Fruit fly (Drosophila melanogaster) whole organism, embryonic: ENCODE data around the gene Srrm234.
A peak's percentile ranks its signal among the peaks of the same experiment; 100 is the strongest.

Experiments used
- Aef1 ChIP-seq: fragments of 200-800 bp; sonication (Bioruptor generic); IDR thresholded peaks from 3 replicates; pipeline ENCODE4 v1.3.6; 2022; ENCODE audit warnings: missing biosample characterization, missing genetic modification characterization
- BEAF-32 ChIP-seq: fragments of 200-800 bp; sonication (Bioruptor generic); optimal IDR thresholded peaks from 3 replicates; lab custom pipeline; 2017; ENCODE audit warnings: missing biosample characterization, missing genetic modification characterization, mild to moderate bottlenecking, moderate library complexity, missing genetic modification reagents
- Bteb2 ChIP-seq: fragments of 200-800 bp; sonication (Bioruptor generic); optimal IDR thresholded peaks from 2 replicates; lab custom pipeline; 2016; ENCODE audit warnings: missing biosample characterization, missing genetic modification characterization
- CG10147 ChIP-seq: fragments of 200-800 bp; sonication (Bioruptor generic); optimal IDR thresholded peaks from 2 replicates; lab custom pipeline; 2019; ENCODE audit warnings: missing biosample characterization, mild to moderate bottlenecking, missing genetic modification characterization, moderate library complexity
- CG11247 ChIP-seq: fragments of 200-800 bp; sonication (Bioruptor generic); IDR thresholded peaks from 2 replicates; pipeline ENCODE4 v1.3.6; 2022; ENCODE audit warnings: missing biosample characterization, missing genetic modification characterization
- CG11695 ChIP-seq: fragments of 200-800 bp; sonication (Bioruptor generic); IDR thresholded peaks from 3 replicates; pipeline ENCODE4 v1.3.6; 2022; ENCODE audit warnings: missing biosample characterization, missing genetic modification characterization
- CG12659 ChIP-seq: fragments of 200-800 bp; sonication (Bioruptor generic); optimal IDR thresholded peaks from 3 replicates; lab custom pipeline; 2017; ENCODE audit warnings: mild to moderate bottlenecking, missing biosample characterization, missing genetic modification reagents, missing genetic modification characterization
- CG12769 ChIP-seq: fragments of 200-800 bp; sonication (Bioruptor generic); optimal IDR thresholded peaks from 2 replicates; lab custom pipeline; 2019; ENCODE audit warnings: missing biosample characterization, mild to moderate bottlenecking, missing genetic modification characterization, moderate library complexity
- CG13775 ChIP-seq: fragments of 200-800 bp; sonication (Bioruptor generic); optimal IDR thresholded peaks from 3 replicates; lab custom pipeline; 2017; ENCODE audit warnings: missing biosample characterization, mild to moderate bottlenecking, missing genetic modification characterization
- CG1529 ChIP-seq: fragments of 200-800 bp; sonication (Bioruptor generic); optimal IDR thresholded peaks from 3 replicates; lab custom pipeline; 2018; ENCODE audit warnings: missing biosample characterization, missing genetic modification characterization
- CG1647 ChIP-seq: fragments of 200-800 bp; sonication (Bioruptor generic); optimal IDR thresholded peaks from 3 replicates; lab custom pipeline; 2016; ENCODE audit warnings: missing biosample characterization, missing genetic modification characterization
- CG30403 ChIP-seq: fragments of 200-800 bp; sonication (Bioruptor generic); optimal IDR thresholded peaks from 3 replicates; lab custom pipeline; 2016; ENCODE audit warnings: missing biosample characterization, missing genetic modification characterization
- CG31388 ChIP-seq: fragments of 200-800 bp; sonication (Bioruptor generic); optimal IDR thresholded peaks from 2 replicates; lab custom pipeline; 2016; ENCODE audit warnings: missing biosample characterization, missing genetic modification characterization
- CG4617 ChIP-seq: fragments of 200-800 bp; sonication (Bioruptor generic); optimal IDR thresholded peaks from 3 replicates; lab custom pipeline; 2016; ENCODE audit warnings: missing biosample characterization, missing genetic modification characterization, borderline replicate concordance
- CG6854 ChIP-seq: fragments of 200-800 bp; sonication (Bioruptor generic); optimal IDR thresholded peaks from 3 replicates; lab custom pipeline; 2017; ENCODE audit warnings: missing biosample characterization, mild to moderate bottlenecking, missing genetic modification characterization
- CG9215 ChIP-seq: fragments of 200-800 bp; sonication (Bioruptor generic); IDR thresholded peaks from 2 replicates; pipeline ENCODE4 v1.3.6; 2022; ENCODE audit warnings: missing biosample characterization, missing genetic modification characterization
- Chrac-16 ChIP-seq: fragments of 200-800 bp; sonication (Bioruptor generic); optimal IDR thresholded peaks from 3 replicates; lab custom pipeline; 2016; ENCODE audit warnings: missing biosample characterization, missing genetic modification characterization
- CoRest ChIP-seq: fragments of 200-800 bp; sonication (Bioruptor generic); optimal IDR thresholded peaks from 3 replicates; lab custom pipeline; 2018; ENCODE audit warnings: missing biosample characterization, mild to moderate bottlenecking, missing genetic modification characterization, moderate library complexity
- CrebB ChIP-seq: fragments of 200-800 bp; sonication (Bioruptor generic); optimal IDR thresholded peaks from 3 replicates; lab custom pipeline; 2018; ENCODE audit warnings: missing biosample characterization, mild to moderate bottlenecking, missing genetic modification characterization
- D19A ChIP-seq: fragments of 200-800 bp; optimal IDR thresholded peaks from 3 replicates; lab custom pipeline; 2019; ENCODE audit warnings: missing biosample characterization, mild to moderate bottlenecking, missing genetic modification characterization, moderate library complexity
- Dad ChIP-seq: fragments of 200-800 bp; sonication (Bioruptor generic); optimal IDR thresholded peaks from 3 replicates; lab custom pipeline; 2016; ENCODE audit warnings: missing biosample characterization, missing genetic modification characterization
- Dip3 ChIP-seq: fragments of 200-800 bp; sonication (Bioruptor generic); optimal IDR thresholded peaks from 3 replicates; lab custom pipeline; 2016; ENCODE audit warnings: missing biosample characterization, missing genetic modification characterization
- Drgx ChIP-seq: fragments of 200-800 bp; sonication (Bioruptor generic); IDR thresholded peaks from 2 replicates; pipeline ENCODE4 v1.3.6; 2022; ENCODE audit warnings: missing biosample characterization, missing genetic modification characterization
- GATAe ChIP-seq: fragments of 200-800 bp; sonication (Bioruptor generic); conservative IDR thresholded peaks from 2 replicates; pipeline ENCODE4 v1.3.6; 2022; ENCODE audit warnings: missing biosample characterization, missing genetic modification characterization
- HHEX ChIP-seq: fragments of 200-800 bp; sonication (Bioruptor generic); optimal IDR thresholded peaks from 3 replicates; lab custom pipeline; 2017; ENCODE audit warnings: missing biosample characterization, mild to moderate bottlenecking, missing genetic modification characterization, missing genetic modification reagents
- HLHmδ ChIP-seq: fragments of 200-800 bp; sonication (Bioruptor generic); optimal IDR thresholded peaks from 2 replicates; lab custom pipeline; 2018; ENCODE audit warnings: missing biosample characterization, mild to moderate bottlenecking, missing genetic modification characterization, moderate library complexity
- Nf-YA ChIP-seq: fragments of 200-800 bp; sonication (Bioruptor generic); IDR thresholded peaks from 2 replicates; pipeline ENCODE4 v1.3.6; 2022; ENCODE audit warnings: missing biosample characterization, missing genetic modification characterization
- Nf-YB ChIP-seq: fragments of 200-800 bp; sonication (Bioruptor generic); optimal IDR thresholded peaks from 3 replicates; lab custom pipeline; 2019; ENCODE audit warnings: missing biosample characterization, mild to moderate bottlenecking, missing genetic modification characterization, moderate library complexity
- Pdp1 ChIP-seq, 2 experiments: fragments of 200-800 bp; sonication (Bioruptor generic); optimal IDR thresholded peaks; 3 replicates each; lab custom pipeline; 2016; ENCODE audit warnings: missing biosample characterization in 2 of 2, missing genetic modification characterization in 2 of 2, mild to moderate bottlenecking in 1 of 2, moderate library complexity in 1 of 2
- Vsx1 ChIP-seq: fragments of 200-800 bp; sonication (Bioruptor generic); optimal IDR thresholded peaks from 2 replicates; lab custom pipeline; 2017; ENCODE audit warnings: missing biosample characterization, mild to moderate bottlenecking, missing genetic modification characterization, missing genetic modification reagents
- Xbp1 ChIP-seq: fragments of 200-800 bp; sonication (Bioruptor generic); optimal IDR thresholded peaks from 3 replicates; lab custom pipeline; 2016; ENCODE audit warnings: missing biosample characterization, mild to moderate bottlenecking, missing genetic modification characterization
- ac ChIP-seq: fragments of 200-800 bp; sonication (Bioruptor generic); optimal IDR thresholded peaks from 3 replicates; lab custom pipeline; 2017; ENCODE audit warnings: missing biosample characterization, mild to moderate bottlenecking, missing genetic modification characterization
- ara ChIP-seq: fragments of 200-800 bp; sonication (Bioruptor generic); IDR thresholded peaks from 2 replicates; pipeline ENCODE4 v1.3.6; 2022; ENCODE audit warnings: missing biosample characterization, missing genetic modification characterization
- ash1 ChIP-seq: fragments of 200-800 bp; sonication (Bioruptor generic); optimal IDR thresholded peaks from 2 replicates; lab custom pipeline; 2018; ENCODE audit warnings: missing biosample characterization, mild to moderate bottlenecking, missing genetic modification characterization
- cato ChIP-seq: fragments of 200-800 bp; sonication (Bioruptor generic); optimal IDR thresholded peaks from 2 replicates; lab custom pipeline; 2016; ENCODE audit warnings: missing biosample characterization, missing genetic modification characterization, borderline replicate concordance
- chinmo ChIP-seq: fragments of 200-800 bp; sonication (Bioruptor generic); IDR thresholded peaks from 4 replicates; pipeline ENCODE4 v1.3.6; 2022; ENCODE audit warnings: missing biosample characterization, missing genetic modification characterization; ENCODE audit not compliant: partially characterized antibody
- da ChIP-seq: fragments of 200-800 bp; sonication (Bioruptor generic); optimal IDR thresholded peaks from 2 replicates; lab custom pipeline; 2016; ENCODE audit warnings: missing biosample characterization, missing genetic modification characterization
- dan ChIP-seq: fragments of 200-800 bp; sonication (Bioruptor generic); IDR thresholded peaks from 2 replicates; pipeline ENCODE4 v1.3.6; 2022; ENCODE audit warnings: missing biosample characterization, missing genetic modification characterization
- dmrt11E ChIP-seq: fragments of 200-800 bp; sonication (Bioruptor generic); optimal IDR thresholded peaks from 3 replicates; lab custom pipeline; 2018; ENCODE audit warnings: missing biosample characterization, mild to moderate bottlenecking, missing genetic modification characterization, moderate library complexity
- grau ChIP-seq: fragments of 200-800 bp; optimal IDR thresholded peaks from 3 replicates; lab custom pipeline; 2019; ENCODE audit warnings: missing biosample characterization, mild to moderate bottlenecking, missing genetic modification characterization, moderate library complexity
- hth ChIP-seq: fragments of >200 bp; optimal IDR thresholded peaks from 2 replicates; lab custom pipeline; 2017; ENCODE audit warnings: inconsistent platforms
- nerfin-2 ChIP-seq: fragments of 200-800 bp; sonication (Bioruptor generic); IDR thresholded peaks from 2 replicates; pipeline ENCODE4 v1.3.6; 2022; ENCODE audit warnings: missing biosample characterization, missing genetic modification characterization; ENCODE audit not compliant: partially characterized antibody
- repo ChIP-seq: fragments of 200-800 bp; sonication (Bioruptor generic); optimal IDR thresholded peaks from 2 replicates; lab custom pipeline; 2016; ENCODE audit warnings: missing biosample characterization, missing genetic modification characterization
- rib ChIP-seq: fragments of 200-800 bp; sonication (Bioruptor generic); IDR thresholded peaks from 2 replicates; pipeline ENCODE4 v1.3.6; 2022; ENCODE audit warnings: missing biosample characterization, missing genetic modification characterization
- seq ChIP-seq: fragments of 200-800 bp; sonication (Bioruptor generic); IDR thresholded peaks from 2 replicates; pipeline ENCODE4 v1.3.6; 2022; ENCODE audit warnings: missing biosample characterization, missing genetic modification characterization
- shn ChIP-seq: fragments of 200-800 bp; sonication (Bioruptor generic); optimal IDR thresholded peaks from 3 replicates; lab custom pipeline; 2016; ENCODE audit warnings: missing biosample characterization, missing genetic modification characterization
- sima ChIP-seq: fragments of 200-800 bp; sonication (Bioruptor generic); optimal IDR thresholded peaks from 2 replicates; lab custom pipeline; 2016; ENCODE audit warnings: missing biosample characterization, missing genetic modification characterization
- slbo ChIP-seq: fragments of 200-800 bp; sonication (Bioruptor generic); IDR thresholded peaks from 2 replicates; pipeline ENCODE4 v1.3.6; 2022; ENCODE audit warnings: missing biosample characterization, missing genetic modification characterization
- tup ChIP-seq: fragments of 200-800 bp; sonication (Bioruptor generic); optimal IDR thresholded peaks from 2 replicates; lab custom pipeline; 2016; ENCODE audit warnings: missing biosample characterization, mild to moderate bottlenecking, missing genetic modification characterization, moderate library complexity
- zfh2 ChIP-seq: fragments of 200-800 bp; sonication (Bioruptor generic); optimal IDR thresholded peaks from 2 replicates; lab custom pipeline; 2016; ENCODE audit warnings: missing biosample characterization, missing genetic modification characterization

Srrm234 gene

dm6 chr3L:1639185-1639812 lies 25.6 kb downstream of the Srrm234 start, which contains the start of the genes Mettl2 and Bgb:
Gene Mettl2, minus strand, starts transcription at chr3L:1639235.
Gene Bgb, plus strand, starts transcription at chr3L:1639711.
- TF ChIP-seq ash1 (GFP tag; lab: Kevin White, UChicago) = no peak
- no peak for TF ChIP-seq CG12769
- peak; percentile 61 for TF ChIP-seq da (GFP tag; lab: Kevin White, UChicago)
- TF ChIP-seq CG6854 = no peak
- peak; percentile 83 for TF ChIP-seq CoRest
- peak; percentile 92 for TF ChIP-seq CG30403 (GFP tag; lab: Kevin White, UChicago)
- peak; percentile 77 for TF ChIP-seq grau
- TF ChIP-seq HHEX (GFP tag; lab: Kevin White, UChicago) = peak; percentile 32
- TF ChIP-seq CrebB (tag; lab: Kevin White, UChicago) = no peak
- peak; percentile 46; the same call in 1 of the 2 replicates for TF ChIP-seq rib (GFP tag; lab: Robert Waterston, UW)
- peak; percentile 85 for TF ChIP-seq Aef1 (GFP tag; lab: Robert Waterston, UW)
- TF ChIP-seq nerfin-2 (GFP tag; lab: Robert Waterston, UW) = no peak
- peak; percentile 59 for TF ChIP-seq CG4617 (GFP tag; lab: Kevin White, UChicago)
- TF ChIP-seq ac (GFP tag; lab: Kevin White, UChicago) = no peak
- TF ChIP-seq CG1647 = peak; percentile 75
- peak; percentile 67 for TF ChIP-seq ara (GFP tag; lab: Robert Waterston, UW)
- TF ChIP-seq CG11247 = peak; percentile 68
- peak; percentile 44; the same call in 1 of the 2 replicates for TF ChIP-seq seq
- peak; percentile 77 for TF ChIP-seq shn
- no peak for TF ChIP-seq Nf-YA (GFP tag; lab: Robert Waterston, UW)
- TF ChIP-seq dmrt11E (tag; lab: Kevin White, UChicago) = peak; percentile 67
- peak; percentile 67 for TF ChIP-seq Dad (GFP tag; lab: Kevin White, UChicago)
- TF ChIP-seq chinmo = no peak
- peak; percentile 87 for TF ChIP-seq Xbp1
- peak; percentile 43; the same call in 1 of the 2 replicates for TF ChIP-seq Drgx
- TF ChIP-seq GATAe = peak; percentile 70
- peak; percentile 91 for TF ChIP-seq zfh2
- TF ChIP-seq dan = peak; percentile 40; the same call in 1 of the 2 replicates
- TF ChIP-seq repo (GFP tag; lab: Kevin White, UChicago) = peak; percentile 45
- peak in 1 of 2 experiments; percentile 90 for TF ChIP-seq Pdp1 (GFP tag; optimal IDR thresholded peaks at IDR 0.05; lab: Kevin White, UChicago)
- peak; percentile 78 for TF ChIP-seq CG12659 (GFP tag; lab: Kevin White, UChicago)
- no peak for TF ChIP-seq Vsx1
- peak; percentile 89 for TF ChIP-seq BEAF-32 (GFP tag; lab: Kevin White, UChicago)
- TF ChIP-seq CG1529 (GFP tag; lab: Kevin White, UChicago) = peak; percentile 6
- peak; percentile 40 for TF ChIP-seq sima (GFP tag; lab: Kevin White, UChicago)
- peak; percentile 43 for TF ChIP-seq CG31388 (GFP tag; lab: Kevin White, UChicago)
- no peak for TF ChIP-seq HLHmδ (GFP tag; lab: Kevin White, UChicago)
- TF ChIP-seq CG10147 (GFP tag; lab: Kevin White, UChicago) = peak; percentile 76
- TF ChIP-seq CG9215 = peak; percentile 90
- peak; percentile 89 for TF ChIP-seq slbo (GFP tag; lab: Robert Waterston, UW)
- TF ChIP-seq Nf-YB = peak; percentile 15
- TF ChIP-seq cato (GFP tag; lab: Kevin White, UChicago) = peak; percentile 66
- peak; percentile 76 for TF ChIP-seq Chrac-16 (GFP tag; lab: Kevin White, UChicago)
- TF ChIP-seq CG13775 (GFP tag; lab: Kevin White, UChicago) = peak; percentile 80
- TF ChIP-seq Bteb2 (GFP tag; lab: Kevin White, UChicago) = peak; percentile 56
- TF ChIP-seq hth (lab: Kevin White, UChicago) = no peak
- TF ChIP-seq tup (GFP tag; lab: Kevin White, UChicago) = no peak
- peak; percentile 81; the same call in 2 of the 3 replicates for TF ChIP-seq CG11695 (GFP tag; lab: Robert Waterston, UW)
- peak; percentile 80 for TF ChIP-seq Dip3 (GFP tag; lab: Kevin White, UChicago)
- no peak for TF ChIP-seq D19A (tag; lab: Kevin White, UChicago)
